Worm (Caenorhabditis elegans): ENCODE data around the gene ZK418.6.
A peak's percentile ranks its signal among the peaks of the same experiment; 100 is the strongest.

Gene ZK418.6

ce11 chrIII:7030044-7030804, 48.4 kb downstream of the ZK418.6 start (continued):
- TF ChIP-seq hlh-15 (tag; optimal IDR thresholded peaks at IDR 0.05) (peak; percentile 3), pat-9 (tag; optimal IDR thresholded peaks at IDR 0.05) (peak; percentile 33), pha-4 (tag; optimal IDR thresholded peaks at IDR 0.05) (no peak), ceh-31 (tag; optimal IDR thresholded peaks at IDR 0.05) (no peak), hlh-6 (tag; optimal IDR thresholded peaks at IDR 0.05) (peak; percentile 75), fkh-10 (GFP tag; optimal IDR thresholded peaks at IDR 0.05) (no peak), tbx-2 (tag; optimal IDR thresholded peaks at IDR 0.05) (peak; percentile 6), F13H6.1 (tag; optimal IDR thresholded peaks at IDR 0.05) (peak; percentile 10), unc-3 (GFP tag; conservative IDR thresholded peaks at IDR 0.05) (no peak), unc-3 (tag; optimal IDR thresholded peaks at IDR 0.05) (peak; percentile 9), lin-11 (tag; optimal IDR thresholded peaks at IDR 0.05) (peak; percentile 42), ets-4 (tag; optimal IDR thresholded peaks at IDR 0.05) (no peak), odd-2 (tag; optimal IDR thresholded peaks at IDR 0.05) (no peak), nhr-232 (tag; optimal IDR thresholded peaks at IDR 0.05) (peak; percentile 35), ceh-18 (tag; optimal IDR thresholded peaks at IDR 0.05) (peak; percentile 12), syd-9 (tag; optimal IDR thresholded peaks at IDR 0.05) (peak; percentile 25)

- TF ChIP-seq unc-86 (tag; optimal IDR thresholded peaks at IDR 0.05): no peak
Observed at ce11 chrIII:7029105-7029504, 49.5 kb downstream of the ZK418.6 start, which contains the start of gene cyk-1. Gene cyk-1 (minus strand): TSS chrIII:7029205.
